Worm (Caenorhabditis elegans): ENCODE data around the gene rps-30.

DNA sequence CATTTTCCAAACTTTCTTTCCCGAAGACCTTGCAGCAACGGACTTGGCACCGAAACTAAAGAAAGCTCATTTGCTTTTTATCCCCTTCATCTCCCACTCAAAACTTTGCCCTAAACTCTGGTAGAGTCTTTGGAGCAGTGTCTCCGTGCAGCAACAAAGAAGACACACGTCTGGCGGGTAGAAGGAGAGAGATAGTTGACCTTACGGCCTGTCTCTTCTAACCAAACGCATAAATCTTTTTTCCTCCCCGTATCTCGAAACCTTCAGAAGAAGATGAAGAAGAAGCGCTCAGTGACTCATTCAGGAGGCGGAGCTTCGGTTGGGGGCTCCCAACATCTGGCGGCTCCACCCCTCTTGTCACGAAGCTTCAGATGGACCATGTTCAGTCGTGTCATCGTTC is 50.0 kb downstream of the rps-30 start:
- TF ChIP-seq flt-1 (GFP tag; IDR thresholded peaks at IDR 0.05) = no peak
- no peak for TF ChIP-seq tbx-37 (GFP tag; conservative IDR thresholded peaks at IDR 0.05)
- no peak for TF ChIP-seq ama-1 (optimal IDR thresholded peaks at IDR 0.05)
- no peak for TF ChIP-seq ets-7 (tag; optimal IDR thresholded peaks at IDR 0.05)
- TF ChIP-seq aly-1 (tag; optimal IDR thresholded peaks at IDR 0.05) = no peak
- no peak for TF ChIP-seq sea-1 (GFP tag; conservative IDR thresholded peaks at IDR 0.05)
- TF ChIP-seq tbx-11 (GFP tag; IDR thresholded peaks at IDR 0.05) = no peak
- no peak for TF ChIP-seq F13C5.2 (tag; optimal IDR thresholded peaks at IDR 0.05)
- TF ChIP-seq hnd-1 (tag; optimal IDR thresholded peaks at IDR 0.05) = no peak

Data from whole organism, early embryonic.